Worm (Caenorhabditis elegans) whole organism, mixed stage, embryonic: ENCODE measurements around the gene F54F2.14.

Experiments used
- M03D4.4 ChIP-seq: sonication (generic microtip); optimal IDR thresholded peaks from 2 replicates; lab custom pipeline; 2017; ENCODE audit warnings: mild to moderate bottlenecking, missing genetic modification characterization, missing compliant biosample characterization
- blmp-1 ChIP-seq: fragments of 150-350 bp; optimal IDR thresholded peaks from 2 replicates; lab custom pipeline; 2014; ENCODE audit warnings: missing biosample characterization, missing genetic modification characterization
- ceh-39 ChIP-seq: fragments of 150-350 bp; optimal IDR thresholded peaks from 2 replicates; lab custom pipeline; 2014; ENCODE audit warnings: missing biosample characterization, missing genetic modification characterization
- ces-1 ChIP-seq: fragments of 150-350 bp; optimal IDR thresholded peaks from 2 replicates; lab custom pipeline; 2014; ENCODE audit warnings: missing biosample characterization, missing genetic modification reagents, missing genetic modification characterization
- lin-13 ChIP-seq: fragments of 150-350 bp; optimal IDR thresholded peaks from 2 replicates; lab custom pipeline; 2014; ENCODE audit warnings: missing biosample characterization, missing genetic modification characterization
- lsy-2 ChIP-seq: fragments of 150-350 bp; optimal IDR thresholded peaks from 2 replicates; lab custom pipeline; 2014; ENCODE audit warnings: missing biosample characterization, missing genetic modification characterization
- mep-1 ChIP-seq: fragments of 150-350 bp; optimal IDR thresholded peaks from 2 replicates; lab custom pipeline; 2017; ENCODE audit warnings: missing biosample characterization, missing genetic modification reagents, missing genetic modification characterization, inconsistent platforms
- mls-2 ChIP-seq: sonication (generic microtip); optimal IDR thresholded peaks from 2 replicates; lab custom pipeline; 2016; ENCODE audit warnings: mild to moderate bottlenecking, missing genetic modification characterization, moderate library complexity, missing compliant biosample characterization
- nhr-237 ChIP-seq: fragments of 150-350 bp; optimal IDR thresholded peaks from 2 replicates; lab custom pipeline; 2014; ENCODE audit warnings: missing biosample characterization, missing genetic modification characterization
- nhr-28 ChIP-seq: fragments of 150-350 bp; optimal IDR thresholded peaks from 2 replicates; lab custom pipeline; 2014; ENCODE audit warnings: missing biosample characterization, missing genetic modification characterization
- nhr-76 ChIP-seq: sonication (generic microtip); optimal IDR thresholded peaks from 2 replicates; lab custom pipeline; 2017; ENCODE audit warnings: missing biosample characterization, missing genetic modification characterization
- snpc-4 ChIP-seq: fragments of 150-350 bp; optimal IDR thresholded peaks from 2 replicates; lab custom pipeline; 2014; ENCODE audit warnings: missing biosample characterization, missing genetic modification characterization
- unc-62 ChIP-seq: fragments of 150-350 bp; optimal IDR thresholded peaks from 2 replicates; lab custom pipeline; 2014; ENCODE audit warnings: missing biosample characterization, missing genetic modification reagents, missing genetic modification characterization
- ztf-11 ChIP-seq: fragments of 150-350 bp; optimal IDR thresholded peaks from 2 replicates; lab custom pipeline; 2014; ENCODE audit warnings: missing biosample characterization, missing genetic modification characterization

DNA sequence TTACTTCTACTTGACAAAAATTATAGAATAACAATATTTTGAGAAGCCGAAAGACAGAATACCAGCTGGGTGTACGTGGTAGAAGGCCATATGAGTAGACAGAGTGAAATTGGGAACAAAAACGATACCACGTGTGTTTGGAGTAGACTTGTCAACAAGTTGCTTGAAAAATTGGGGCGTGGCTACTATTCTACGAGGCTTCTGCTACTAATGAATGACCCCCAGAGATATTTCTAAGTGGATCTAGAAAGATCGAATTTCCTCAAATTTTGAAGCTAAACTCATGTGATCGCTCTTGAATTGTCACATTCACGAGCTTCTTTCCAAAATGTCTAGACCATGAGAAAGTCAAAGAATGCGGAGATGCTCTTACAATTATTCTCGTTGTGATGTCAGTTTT is 29.3 kb upstream of the F54F2.14 start:
- TF ChIP-seq lin-13 (tag; lab: Kevin White, UChicago) (no peak), mep-1 (no peak), ces-1 (GFP tag; lab: Kevin White, UChicago) (no peak), unc-62 (GFP tag; lab: Kevin White, UChicago) (no peak), lsy-2 (tag; lab: Kevin White, UChicago) (no peak), mls-2 (no peak), nhr-237 (tag; lab: Kevin White, UChicago) (no peak), snpc-4 (tag; lab: Kevin White, UChicago) (no peak), ceh-39 (tag; lab: Kevin White, UChicago) (no peak), nhr-76 (tag; lab: Kevin White, UChicago) (no peak), M03D4.4 (tag; lab: Kevin White, UChicago) (no peak), ztf-11 (tag; lab: Kevin White, UChicago) (no peak), blmp-1 (tag; lab: Kevin White, UChicago) (no peak), nhr-28 (tag; lab: Kevin White, UChicago) (no peak)
